Worm (Caenorhabditis elegans) whole organism, late embryonic: ENCODE results near the gene gna-1.
A peak's percentile ranks its signal among the peaks of the same experiment; 100 is the strongest.

Experiments used
- ama-1 ChIP-seq: fragments of 150-350 bp; optimal IDR thresholded peaks from 2 replicates; lab custom pipeline; 2014
- che-1 ChIP-seq: sonication (generic microtip); optimal IDR thresholded peaks from 2 replicates; lab custom pipeline; 2016; ENCODE audit warnings: mild to moderate bottlenecking, missing genetic modification characterization, missing compliant biosample characterization
- elt-2 ChIP-seq: sonication (generic microtip); optimal IDR thresholded peaks from 2 replicates; lab custom pipeline; 2016; ENCODE audit warnings: missing genetic modification reagents, missing genetic modification characterization, missing compliant biosample characterization
- fkh-10 ChIP-seq: fragments of 150-350 bp; optimal IDR thresholded peaks from 2 replicates; lab custom pipeline; 2014; ENCODE audit warnings: missing biosample characterization, missing genetic modification reagents, missing genetic modification characterization
- madf-2 ChIP-seq: sonication (generic microtip); optimal IDR thresholded peaks from 2 replicates; lab custom pipeline; 2017; ENCODE audit warnings: missing genetic modification characterization, missing compliant biosample characterization
- nhr-11 ChIP-seq: fragments of 150-350 bp; optimal IDR thresholded peaks from 2 replicates; lab custom pipeline; 2014; ENCODE audit warnings: missing biosample characterization, missing genetic modification characterization
- nhr-232 ChIP-seq: sonication (generic microtip); optimal IDR thresholded peaks from 2 replicates; lab custom pipeline; 2016; ENCODE audit warnings: missing genetic modification characterization, missing compliant biosample characterization
- rnt-1 ChIP-seq: sonication (generic microtip); optimal IDR thresholded peaks from 2 replicates; lab custom pipeline; 2016; ENCODE audit warnings: missing genetic modification characterization, missing compliant biosample characterization
- tbx-2 ChIP-seq: sonication (generic microtip); optimal IDR thresholded peaks from 2 replicates; lab custom pipeline; 2016; ENCODE audit warnings: missing genetic modification characterization, missing compliant biosample characterization
- unc-86 ChIP-seq: sonication (generic microtip); optimal IDR thresholded peaks from 2 replicates; lab custom pipeline; 2016; ENCODE audit warnings: missing genetic modification characterization, missing compliant biosample characterization

DNA sequence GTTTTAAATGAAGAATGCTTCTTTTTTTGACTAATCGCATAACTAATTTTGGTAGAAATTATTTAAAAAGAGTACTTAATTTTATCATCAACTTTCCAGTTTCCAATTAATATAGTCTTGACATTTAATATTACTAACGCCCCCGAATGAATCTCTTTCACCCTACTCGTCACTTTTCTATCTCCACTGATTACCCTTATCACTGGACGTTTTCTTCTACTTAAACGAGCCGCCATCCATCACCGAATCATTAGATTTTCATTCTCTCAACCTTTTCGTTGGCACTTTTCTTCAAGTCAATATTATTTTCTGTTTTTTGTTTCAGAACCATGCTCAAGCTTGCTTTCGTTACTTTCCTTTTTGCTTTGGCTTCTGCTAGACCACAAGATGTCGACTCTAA, 42.4 kb downstream of the gna-1 start, which contains the start of gene lys-1:
- no peak for TF ChIP-seq ama-1 (lab: Kevin White, UChicago)
- TF ChIP-seq madf-2 (tag; lab: Kevin White, UChicago): no peak
- TF ChIP-seq fkh-10: no peak
- TF ChIP-seq nhr-11 (tag; lab: Kevin White, UChicago): no peak
- peak; percentile 20 for TF ChIP-seq elt-2 (tag; lab: Kevin White, UChicago)
- no peak for TF ChIP-seq unc-86
- no peak for TF ChIP-seq rnt-1 (tag; lab: Kevin White, UChicago)
- TF ChIP-seq tbx-2: no peak
- TF ChIP-seq nhr-232 (tag; lab: Kevin White, UChicago): no peak
- no peak for TF ChIP-seq che-1 (tag; lab: Kevin White, UChicago)
